Worm (Caenorhabditis elegans) whole organism, L1 larva: ENCODE data around the gene srsx-19.

ENCODE experiments used
- F16B12.6 ChIP-seq: fragments of 150-350 bp; optimal IDR thresholded peaks from 2 replicates; lab custom pipeline; 2014; ENCODE audit warnings: missing biosample characterization, missing genetic modification characterization
- alr-1 ChIP-seq: fragments of 200-800 bp; sonication (Bioruptor generic); optimal IDR thresholded peaks from 2 replicates; lab custom pipeline; 2018; ENCODE audit warnings: borderline replicate concordance, mild to moderate bottlenecking, missing genetic modification characterization, missing compliant biosample characterization
- blmp-1 ChIP-seq: fragments of 150-350 bp; optimal IDR thresholded peaks from 2 replicates; lab custom pipeline; 2014; ENCODE audit warnings: missing biosample characterization, missing genetic modification characterization
- ceh-63 ChIP-seq: fragments of 200-800 bp; sonication (Bioruptor generic); optimal IDR thresholded peaks from 2 replicates; lab custom pipeline; 2018; ENCODE audit warnings: mild to moderate bottlenecking, missing genetic modification characterization, missing compliant biosample characterization
- ceh-82 ChIP-seq, 3 experiments: fragments of 150-350 bp in 1 of 3; sonication (generic microtip) in 2 of 3; optimal IDR thresholded peaks; 2 replicates each; lab custom pipeline; 2014 to 2017; ENCODE audit warnings: missing biosample characterization in 3 of 3, missing genetic modification characterization in 3 of 3
- ceh-88 ChIP-seq: fragments of 200-800 bp; sonication (Bioruptor generic); IDR thresholded peaks from 2 replicates; pipeline ENCODE4 v1.3.6; 2022; ENCODE audit warnings: missing genetic modification characterization, missing compliant biosample characterization
- ceh-90 ChIP-seq: sonication (generic microtip); optimal IDR thresholded peaks from 2 replicates; lab custom pipeline; 2016; ENCODE audit warnings: missing genetic modification characterization, missing compliant biosample characterization
- dsc-1 ChIP-seq: sonication (generic microtip); optimal IDR thresholded peaks from 2 replicates; lab custom pipeline; 2016; ENCODE audit warnings: mild to moderate bottlenecking, missing genetic modification characterization, missing compliant biosample characterization
- efl-3 ChIP-seq: fragments of 200-800 bp; sonication (Bioruptor generic); optimal IDR thresholded peaks from 2 replicates; lab custom pipeline; 2018; ENCODE audit warnings: mild to moderate bottlenecking, missing genetic modification characterization, missing compliant biosample characterization
- egl-13 ChIP-seq: sonication (generic microtip); optimal IDR thresholded peaks from 2 replicates; lab custom pipeline; 2016; ENCODE audit warnings: missing genotype, missing genetic modification reagents, missing genetic modification characterization, missing compliant biosample characterization
- egl-27 ChIP-seq, 2 experiments: fragments of 150-350 bp in 1 of 2; sonication (generic microtip); optimal IDR thresholded peaks; 3 replicates each; lab custom pipeline; 2017 to 2018; ENCODE audit warnings: missing biosample characterization in 2 of 2, missing genetic modification characterization in 2 of 2, missing genetic modification reagents in 2 of 2
- elt-2 ChIP-seq: sonication (generic microtip); optimal IDR thresholded peaks from 2 replicates; lab custom pipeline; 2016; ENCODE audit warnings: missing genetic modification characterization, mild to moderate bottlenecking, inconsistent platforms, missing compliant biosample characterization, missing genetic modification reagents
- elt-3 ChIP-seq, 6 experiments: fragments of 150-350 bp in 1 of 6; sonication (generic microtip); optimal IDR thresholded peaks; 2 replicates each; lab custom pipeline; 2017 to 2018; ENCODE audit warnings: missing biosample characterization in 6 of 6, missing genetic modification characterization in 6 of 6, inconsistent platforms in 1 of 6
- fkh-10 ChIP-seq: sonication (generic microtip); optimal IDR thresholded peaks from 2 replicates; lab custom pipeline; 2017; ENCODE audit warnings: missing biosample characterization, missing genetic modification reagents, missing genetic modification characterization
- fkh-4 ChIP-seq: sonication (generic microtip); optimal IDR thresholded peaks from 2 replicates; lab custom pipeline; 2016; ENCODE audit warnings: missing compliant biosample characterization, missing genetic modification characterization, borderline replicate concordance
- fkh-8 ChIP-seq: sonication (generic microtip); optimal IDR thresholded peaks from 2 replicates; lab custom pipeline; 2016; ENCODE audit warnings: mild to moderate bottlenecking, missing genetic modification characterization, missing compliant biosample characterization
- hlh-17 ChIP-seq: fragments of 200-800 bp; sonication (Bioruptor generic); optimal IDR thresholded peaks from 2 replicates; lab custom pipeline; 2018; ENCODE audit warnings: missing genetic modification characterization, mild to moderate bottlenecking, missing compliant biosample characterization, moderate library complexity, borderline replicate concordance
- hlh-4 ChIP-seq: sonication (generic microtip); optimal IDR thresholded peaks from 2 replicates; lab custom pipeline; 2016; ENCODE audit warnings: mild to moderate bottlenecking, missing genetic modification characterization, missing compliant biosample characterization
- isw-1 ChIP-seq: fragments of 200-800 bp; sonication (Bioruptor generic); IDR thresholded peaks from 2 replicates; pipeline ENCODE4 v1.3.6; 2022; ENCODE audit warnings: missing genetic modification characterization, missing compliant biosample characterization
- lin-15B ChIP-seq: fragments of 150-350 bp; sonication (generic microtip); optimal IDR thresholded peaks from 3 replicates; lab custom pipeline; 2014; ENCODE audit warnings: missing biosample characterization, missing genetic modification characterization
- lin-35 ChIP-seq, 2 experiments: fragments of 150-350 bp; optimal IDR thresholded peaks; 2 replicates each; lab custom pipeline; 2014; ENCODE audit warnings: missing biosample characterization in 2 of 2, missing genetic modification characterization in 2 of 2, missing genetic modification reagents in 2 of 2
- lin-39 ChIP-seq: fragments of 150-350 bp; optimal IDR thresholded peaks from 2 replicates; lab custom pipeline; 2014; ENCODE audit warnings: missing biosample characterization, missing genetic modification reagents, missing genetic modification characterization
- lir-3 ChIP-seq: sonication (generic microtip); optimal IDR thresholded peaks from 2 replicates; lab custom pipeline; 2016; ENCODE audit warnings: mild to moderate bottlenecking, missing genetic modification characterization, moderate library complexity, missing compliant biosample characterization; ENCODE audit not compliant: poor library complexity
- mdl-1 ChIP-seq, 2 experiments: fragments of 150-350 bp; optimal IDR thresholded peaks; 2 replicates each; lab custom pipeline; 2014 to 2017; ENCODE audit warnings: missing biosample characterization in 2 of 2, missing genetic modification characterization in 2 of 2, inconsistent platforms in 1 of 2
- nhr-20 ChIP-seq: sonication (generic microtip); optimal IDR thresholded peaks from 2 replicates; lab custom pipeline; 2016; ENCODE audit warnings: mild to moderate bottlenecking, missing genetic modification characterization, missing compliant biosample characterization
- nhr-47 ChIP-seq: sonication (generic microtip); optimal IDR thresholded peaks from 2 replicates; lab custom pipeline; 2016; ENCODE audit warnings: mild to moderate bottlenecking, missing genetic modification characterization, moderate library complexity, missing compliant biosample characterization
- nhr-76 ChIP-seq: sonication (generic microtip); optimal IDR thresholded peaks from 2 replicates; lab custom pipeline; 2017; ENCODE audit warnings: missing biosample characterization, missing genetic modification characterization
- nhr-85 ChIP-seq: sonication (generic microtip); peaks from one replicate; lab custom pipeline; 2016; ENCODE audit warnings: missing genetic modification characterization, inconsistent platforms, missing compliant biosample characterization
- pag-3 ChIP-seq: sonication (generic microtip); optimal IDR thresholded peaks from 2 replicates; lab custom pipeline; 2017; ENCODE audit warnings: missing genetic modification characterization, mild to moderate bottlenecking, missing compliant biosample characterization, antibody characterized with exemption, borderline replicate concordance; ENCODE audit not compliant: insufficient read depth
- pqm-1 ChIP-seq: sonication (generic microtip); optimal IDR thresholded peaks from 3 replicates; lab custom pipeline; 2017; ENCODE audit warnings: missing biosample characterization, missing genetic modification characterization
- rnt-1 ChIP-seq: sonication (generic microtip); optimal IDR thresholded peaks from 2 replicates; lab custom pipeline; 2016; ENCODE audit warnings: mild to moderate bottlenecking, missing genetic modification characterization, moderate library complexity, missing compliant biosample characterization
- skn-1 ChIP-seq: fragments of 150-350 bp; optimal IDR thresholded peaks from 2 replicates; lab custom pipeline; 2014; ENCODE audit warnings: missing biosample characterization, missing genetic modification characterization
- snpc-4 ChIP-seq: fragments of 150-350 bp; optimal IDR thresholded peaks from 2 replicates; lab custom pipeline; 2014; ENCODE audit warnings: missing biosample characterization, missing genetic modification characterization
- sox-4 ChIP-seq: sonication (generic microtip); optimal IDR thresholded peaks from 2 replicates; lab custom pipeline; 2016; ENCODE audit warnings: missing genetic modification characterization, missing compliant biosample characterization
- sup-37 ChIP-seq: fragments of 200-800 bp; sonication (Bioruptor generic); optimal IDR thresholded peaks from 2 replicates; lab custom pipeline; 2018; ENCODE audit warnings: mild to moderate bottlenecking, missing genetic modification characterization, missing compliant biosample characterization
- unc-130 ChIP-seq: fragments of 150-350 bp; optimal IDR thresholded peaks from 2 replicates; lab custom pipeline; 2017; ENCODE audit warnings: missing biosample characterization, missing genetic modification characterization, inconsistent platforms
- unc-30 ChIP-seq: sonication (generic microtip); optimal IDR thresholded peaks from 2 replicates; lab custom pipeline; 2017; ENCODE audit warnings: missing biosample characterization, missing genetic modification characterization
- unc-62 ChIP-seq: fragments of 150-350 bp; optimal IDR thresholded peaks from 2 replicates; lab custom pipeline; 2014; ENCODE audit warnings: missing biosample characterization, missing genetic modification reagents, missing genetic modification characterization
- unc-86 ChIP-seq: sonication (generic microtip); optimal IDR thresholded peaks from 2 replicates; lab custom pipeline; 2016; ENCODE audit warnings: missing genetic modification characterization, missing compliant biosample characterization
- unc-98 ChIP-seq: fragments of 200-800 bp; sonication (Bioruptor generic); IDR thresholded peaks from 2 replicates; pipeline ENCODE4 v1.3.6; 2022; ENCODE audit warnings: missing genetic modification characterization, missing compliant biosample characterization
- xbp-1 ChIP-seq: sonication (generic microtip); optimal IDR thresholded peaks from 2 replicates; lab custom pipeline; 2016; ENCODE audit warnings: missing genetic modification characterization, missing compliant biosample characterization
- zag-1 ChIP-seq: fragments of 150-350 bp; optimal IDR thresholded peaks from 2 replicates; lab custom pipeline; 2014; ENCODE audit warnings: missing biosample characterization, missing genetic modification characterization
- zip-4 ChIP-seq: fragments of 200-800 bp; sonication (Bioruptor generic); optimal IDR thresholded peaks from 2 replicates; lab custom pipeline; 2018; ENCODE audit warnings: mild to moderate bottlenecking, missing genetic modification characterization, moderate library complexity, missing compliant biosample characterization

srsx-19 gene

DNA sequence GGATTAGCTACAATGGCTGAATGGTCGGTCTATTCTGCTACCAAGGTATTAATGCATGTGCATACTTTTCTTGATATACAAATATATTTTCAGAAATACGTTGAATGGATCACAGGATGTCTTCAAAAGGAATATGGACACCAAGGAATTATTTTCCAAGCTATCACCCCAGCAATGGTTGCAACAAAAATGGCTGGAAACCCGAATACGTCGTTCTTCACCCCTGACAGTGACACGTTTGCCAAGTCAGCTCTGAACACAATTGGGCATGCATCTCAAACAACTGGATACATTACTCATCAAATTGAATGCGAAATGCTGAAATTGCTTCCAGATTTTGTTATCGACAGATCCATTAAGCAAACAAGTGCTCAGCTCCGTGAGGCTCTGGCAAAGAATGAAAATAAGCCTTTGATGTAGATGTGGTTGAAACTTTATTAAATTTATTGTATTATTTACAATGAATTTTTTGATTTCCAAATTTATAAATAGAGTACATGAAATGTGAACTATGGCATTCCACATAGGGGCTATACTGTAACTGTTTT, 20.2 kb downstream of the srsx-19 start (continued):
- TF ChIP-seq elt-3 (tag; optimal IDR thresholded peaks at IDR 0.05; lab: Kevin White, UChicago) (no peak), fkh-8 (no peak), nhr-85 (tag; lab: Kevin White, UChicago) (peak; percentile 11), lir-3 (tag; lab: Kevin White, UChicago) (peak; percentile 47), zag-1 (tag; lab: Kevin White, UChicago) (no peak), nhr-76 (tag; lab: Kevin White, UChicago) (no peak), efl-3 (GFP tag; lab: Kevin White, UChicago) (no peak), zip-4 (GFP tag; lab: Kevin White, UChicago) (no peak), fkh-10 (no peak), ceh-63 (no peak), hlh-17 (GFP tag; lab: Kevin White, UChicago) (no peak), egl-27 (tag; optimal IDR thresholded peaks at IDR 0.05; lab: Kevin White, UChicago) (no peak), sup-37 (GFP tag; lab: Kevin White, UChicago) (no peak), lin-39 (tag; lab: Kevin White, UChicago) (no peak), skn-1 (no peak), pqm-1 (tag; lab: Kevin White, UChicago) (no peak), unc-130 (tag; lab: Kevin White, UChicago) (no peak), snpc-4 (no peak), egl-13 (tag; lab: Kevin White, UChicago) (no peak), unc-86 (tag; lab: Kevin White, UChicago) (no peak), blmp-1 (tag; lab: Kevin White, UChicago) (no peak), nhr-47 (tag; lab: Kevin White, UChicago) (peak; percentile 52), nhr-20 (tag; lab: Kevin White, UChicago) (peak; percentile 7), fkh-4 (no peak), hlh-4 (tag; lab: Kevin White, UChicago) (no peak), xbp-1 (no peak), ceh-90 (tag; lab: Kevin White, UChicago) (no peak), alr-1 (tag; lab: Kevin White, UChicago) (no peak), mdl-1 (tag; optimal IDR thresholded peaks at IDR 0.05; lab: Kevin White, UChicago) (no peak), unc-30 (tag; lab: Kevin White, UChicago) (no peak), isw-1 (no peak), lin-15B (tag; lab: Kevin White, UChicago) (no peak), lin-35 (GFP tag; optimal IDR thresholded peaks at IDR 0.05; lab: Kevin White, UChicago) (peak in 1 of 2 experiments; percentile 67), F16B12.6 (tag; lab: Kevin White, UChicago) (no peak), unc-98 (GFP tag; lab: Robert Waterston, UW) (no peak), ceh-88 (GFP tag; lab: Robert Waterston, UW) (no peak), unc-62 (GFP tag; lab: Kevin White, UChicago) (no peak), elt-2 (tag; lab: Kevin White, UChicago) (no peak), rnt-1 (tag; lab: Kevin White, UChicago) (peak; percentile 8), sox-4 (tag; lab: Kevin White, UChicago) (no peak), ceh-82 (tag; optimal IDR thresholded peaks at IDR 0.05; lab: Kevin White, UChicago) (no peak), dsc-1 (tag; lab: Kevin White, UChicago) (peak; percentile 35), pag-3 (tag; lab: Kevin White, UChicago) (no peak)
